Worm (Caenorhabditis elegans) whole organism, L3 larva: ENCODE results near the gene C50H2.5.

Source experiments
- ceh-28 ChIP-seq: fragments of 150-350 bp; optimal IDR thresholded peaks from 2 replicates; lab custom pipeline; 2014; ENCODE audit warnings: missing biosample characterization, missing genetic modification reagents, missing genetic modification characterization
- ceh-9 ChIP-seq: sonication (generic microtip); optimal IDR thresholded peaks from 2 replicates; lab custom pipeline; 2018; ENCODE audit warnings: missing biosample characterization, missing genetic modification characterization
- egl-27 ChIP-seq: sonication (generic microtip); optimal IDR thresholded peaks from 4 replicates; lab custom pipeline; 2017; ENCODE audit warnings: missing biosample characterization, missing genetic modification reagents, missing genetic modification characterization
- egl-5 ChIP-seq: fragments of 150-350 bp; optimal IDR thresholded peaks from 2 replicates; lab custom pipeline; 2017; ENCODE audit warnings: missing biosample characterization, missing genetic modification reagents, missing genetic modification characterization, inconsistent platforms
- fos-1 ChIP-seq: fragments of 150-350 bp; optimal IDR thresholded peaks from 2 replicates; lab custom pipeline; 2014; ENCODE audit warnings: missing biosample characterization, missing genetic modification characterization
- hmg-11 ChIP-seq: sonication (generic microtip); optimal IDR thresholded peaks from 2 replicates; lab custom pipeline; 2016; ENCODE audit warnings: missing genetic modification characterization, missing compliant biosample characterization
- lin-15B ChIP-seq: fragments of 150-350 bp; optimal IDR thresholded peaks from 2 replicates; lab custom pipeline; 2014; ENCODE audit warnings: missing biosample characterization, missing genetic modification characterization
- lin-39 ChIP-seq: fragments of 150-350 bp; optimal IDR thresholded peaks from 2 replicates; lab custom pipeline; 2018; ENCODE audit warnings: missing biosample characterization, missing genetic modification reagents, missing genetic modification characterization
- mml-1 ChIP-seq: fragments of 150-350 bp; sonication (generic microtip); optimal IDR thresholded peaks from 3 replicates; lab custom pipeline; 2014; ENCODE audit warnings: missing biosample characterization, missing genetic modification characterization
- nfya-1 ChIP-seq: sonication (generic microtip); optimal IDR thresholded peaks from 2 replicates; lab custom pipeline; 2017; ENCODE audit warnings: missing genetic modification characterization, mild to moderate bottlenecking, missing compliant biosample characterization, antibody characterized with exemption, moderate library complexity; ENCODE audit not compliant: insufficient read depth
- nhr-11 ChIP-seq: fragments of 150-350 bp; optimal IDR thresholded peaks from 2 replicates; lab custom pipeline; 2014; ENCODE audit warnings: missing biosample characterization, missing genetic modification characterization
- nhr-237 ChIP-seq: fragments of 150-350 bp; optimal IDR thresholded peaks from 2 replicates; lab custom pipeline; 2014; ENCODE audit warnings: missing biosample characterization, missing genetic modification characterization
- nhr-25 ChIP-seq: sonication (generic microtip); optimal IDR thresholded peaks from 2 replicates; lab custom pipeline; 2017; ENCODE audit warnings: missing biosample characterization, missing genetic modification characterization
- nhr-28 ChIP-seq: fragments of 150-350 bp; optimal IDR thresholded peaks from 2 replicates; lab custom pipeline; 2014; ENCODE audit warnings: missing biosample characterization, missing genetic modification characterization
- pha-4 ChIP-seq: fragments of 150-350 bp; optimal IDR thresholded peaks from 2 replicates; lab custom pipeline; 2014; ENCODE audit warnings: missing biosample characterization, missing genetic modification reagents, missing genetic modification characterization
- skn-1 ChIP-seq: fragments of 150-350 bp; optimal IDR thresholded peaks from 2 replicates; lab custom pipeline; 2014; ENCODE audit warnings: missing biosample characterization, missing genetic modification characterization
- snpc-4 ChIP-seq: fragments of 150-350 bp; optimal IDR thresholded peaks from 2 replicates; lab custom pipeline; 2014; ENCODE audit warnings: missing biosample characterization, missing genetic modification characterization
- tbx-2 ChIP-seq: sonication (generic microtip); optimal IDR thresholded peaks from 2 replicates; lab custom pipeline; 2016; ENCODE audit warnings: mild to moderate bottlenecking, missing genetic modification characterization, missing compliant biosample characterization
- unc-39 ChIP-seq: sonication (generic microtip); optimal IDR thresholded peaks from 4 replicates; lab custom pipeline; 2017; ENCODE audit warnings: missing biosample characterization, missing genetic modification characterization
- unc-62 ChIP-seq: fragments of 150-350 bp; sonication (generic microtip); optimal IDR thresholded peaks from 4 replicates; lab custom pipeline; 2014; ENCODE audit warnings: missing biosample characterization, missing genetic modification reagents, missing genetic modification characterization

C50H2.5 gene

DNA sequence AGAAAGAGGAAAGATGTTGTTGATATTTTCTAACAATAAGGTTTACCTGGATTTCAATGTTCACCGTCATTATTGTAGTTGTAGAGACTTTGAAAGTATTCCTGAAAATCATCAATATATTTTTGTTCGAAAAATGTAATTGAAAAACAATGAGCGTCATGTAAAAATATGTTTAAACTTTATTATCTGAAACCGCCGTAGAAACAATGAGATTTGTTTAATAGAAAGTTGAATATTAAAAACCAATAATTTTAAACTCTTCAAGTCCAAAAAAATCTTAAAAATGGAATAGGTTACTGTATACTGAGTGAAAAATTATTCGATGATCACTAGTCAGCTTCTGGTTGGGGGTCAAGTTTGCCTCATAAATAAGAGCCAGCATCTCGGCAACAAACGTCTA is 39.7 kb downstream of the C50H2.5 start, which contains the start of gene anmt-3:
Gene anmt-3 (minus strand): TSS at position 101 of the 400 bp plus-strand sequence.
- no peak for TF ChIP-seq nhr-25 (tag; lab: Kevin White, UChicago)
- TF ChIP-seq, all 47 proteins: peak for 0

DNA sequence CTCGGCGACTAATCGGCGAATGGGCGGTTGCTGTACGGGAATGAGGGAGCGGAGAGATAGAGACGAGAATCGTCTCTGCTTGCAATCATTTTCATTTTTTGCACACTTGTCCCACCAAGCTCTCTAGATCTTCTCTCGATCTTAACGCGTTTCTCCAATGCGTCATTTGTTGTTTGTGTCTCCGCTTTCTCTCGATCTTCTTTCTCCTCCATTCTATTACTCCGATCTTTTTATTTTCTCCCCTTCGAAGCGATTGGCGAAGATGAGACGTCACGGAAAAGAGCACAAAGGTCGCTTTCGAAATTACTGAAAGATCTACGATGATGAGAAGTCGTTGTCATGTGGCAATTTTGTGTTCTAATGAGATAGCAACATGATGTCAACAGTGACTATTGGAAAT is 40.1 kb downstream of the C50H2.5 start:
- no peak for TF ChIP-seq nhr-28 (tag; lab: Kevin White, UChicago)
- TF ChIP-seq nhr-25 (tag; lab: Kevin White, UChicago): no peak
- peak; percentile 22 for TF ChIP-seq egl-5 (tag; lab: Kevin White, UChicago)
- TF ChIP-seq nhr-11: peak; percentile 37
- TF ChIP-seq, all 47 proteins: peak for 2

DNA sequence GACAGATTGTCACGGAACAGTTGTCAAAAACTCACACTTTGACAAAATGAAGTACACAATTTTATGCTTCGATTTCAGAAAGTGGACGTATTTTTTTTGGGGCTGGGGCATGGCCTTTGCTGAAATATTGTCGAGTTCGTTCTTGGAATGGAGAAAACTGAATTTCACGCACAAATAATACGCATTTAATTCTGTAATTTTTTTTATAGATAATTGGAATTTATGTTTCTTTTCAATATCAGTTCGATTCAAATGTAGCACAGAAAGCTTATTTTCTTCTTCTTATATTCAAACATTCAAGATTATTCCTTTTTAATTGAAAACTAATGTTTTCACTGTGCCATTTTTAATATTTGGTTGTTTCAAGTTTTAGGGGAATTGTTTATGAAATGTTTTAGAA is 41.9 kb downstream of the C50H2.5 start, which contains the start of gene T07C12.10:
Gene T07C12.10 (minus strand): TSS at position 101 of the 400 bp plus-strand sequence.
- TF ChIP-seq fos-1 (tag; lab: Kevin White, UChicago) (no peak), ceh-9 (tag; lab: Kevin White, UChicago) (no peak), nfya-1 (tag; lab: Kevin White, UChicago) (no peak), tbx-2 (tag; lab: Kevin White, UChicago) (no peak)

ce11 chrV:9962394-9962793 is 43.9 kb downstream of the C50H2.5 start, which contains the start of gene madf-4:
Gene madf-4, minus strand, starts transcription at chrV:9962494.
- TF ChIP-seq nhr-25 (tag; lab: Kevin White, UChicago) (no peak), unc-62 (GFP tag; lab: Kevin White, UChicago) (no peak), egl-5 (tag; lab: Kevin White, UChicago) (no peak), ceh-9 (tag; lab: Kevin White, UChicago) (no peak), unc-39 (tag; lab: Kevin White, UChicago) (no peak), nhr-237 (no peak), nhr-28 (tag; lab: Kevin White, UChicago) (no peak), tbx-2 (tag; lab: Kevin White, UChicago) (no peak), lin-39 (tag; lab: Kevin White, UChicago) (no peak)

DNA sequence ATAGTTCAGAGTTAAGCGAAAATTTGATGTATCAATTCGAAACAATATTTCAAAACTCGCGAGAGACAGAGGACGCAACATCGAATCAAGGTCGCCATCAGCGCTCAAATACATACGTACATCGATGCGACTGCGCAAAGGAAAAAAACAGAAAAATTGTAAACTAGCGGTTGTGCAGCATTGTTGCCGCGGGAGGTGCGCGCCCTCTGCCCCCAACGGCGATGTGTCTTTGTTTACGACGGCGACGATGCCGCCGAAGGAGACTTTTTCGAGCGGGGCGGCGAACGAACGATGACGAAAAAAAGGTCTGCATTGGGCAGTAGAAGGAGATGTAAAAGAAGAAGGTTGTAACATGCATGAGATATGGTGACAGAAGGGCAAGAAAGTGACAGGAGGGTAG is 44.4 kb downstream of the C50H2.5 start:
- TF ChIP-seq egl-27: no peak
- TF ChIP-seq ceh-28 (tag; lab: Kevin White, UChicago): no peak
- no peak for TF ChIP-seq skn-1 (tag; lab: Kevin White, UChicago)
- TF ChIP-seq lin-15B (tag; lab: Kevin White, UChicago): no peak
- TF ChIP-seq nhr-25 (tag; lab: Kevin White, UChicago): peak; percentile 69
- TF ChIP-seq fos-1 (tag; lab: Kevin White, UChicago): no peak
- no peak for TF ChIP-seq nfya-1 (tag; lab: Kevin White, UChicago)

ce11 chrV:9964152-9964785 is 45.8 kb downstream of the C50H2.5 start:
- no peak for TF ChIP-seq snpc-4 (tag; lab: Kevin White, UChicago)
- no peak for TF ChIP-seq unc-39 (tag; lab: Kevin White, UChicago)
- TF ChIP-seq pha-4 (tag; lab: Kevin White, UChicago): no peak
- peak; percentile 5 for TF ChIP-seq nfya-1 (tag; lab: Kevin White, UChicago)
- peak; percentile 61 for TF ChIP-seq lin-39 (tag; lab: Kevin White, UChicago)

DNA sequence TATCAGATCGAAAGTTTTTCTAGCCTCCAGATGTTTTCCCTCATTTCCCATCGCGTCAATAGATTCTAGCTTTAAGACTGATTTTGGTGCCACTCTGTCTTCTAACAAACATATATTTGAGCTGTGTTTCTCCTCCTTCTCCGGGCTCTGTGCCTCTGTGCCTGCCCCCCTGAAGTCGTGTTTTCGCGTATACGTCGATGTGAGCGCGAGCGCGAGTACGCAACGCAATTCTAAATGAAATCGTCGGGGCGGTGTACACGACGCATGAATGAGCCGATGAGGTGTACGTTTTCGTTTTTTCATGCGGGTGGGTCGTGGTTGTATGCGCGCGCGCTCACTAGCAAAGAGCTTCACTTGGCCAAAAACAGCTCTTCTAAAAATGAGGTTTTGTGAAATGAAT is 47.4 kb downstream of the C50H2.5 start:
- TF ChIP-seq hmg-11 (tag; lab: Kevin White, UChicago) (no peak), fos-1 (tag; lab: Kevin White, UChicago) (no peak), ceh-9 (tag; lab: Kevin White, UChicago) (no peak), mml-1 (tag; lab: Kevin White, UChicago) (no peak), tbx-2 (tag; lab: Kevin White, UChicago) (no peak)
